Worm (Caenorhabditis elegans): ENCODE measurements around the gene C18E9.9.

The C18E9.9 gene

ce11 chrII:8948640-8949039 lies 40.7 kb downstream of the C18E9.9 start:
- TF ChIP-seq ref-1 (GFP tag; conservative IDR thresholded peaks at IDR 0.05) (no peak), tab-1 (GFP tag; IDR thresholded peaks at IDR 0.05) (no peak), klf-2 (GFP tag; conservative IDR thresholded peaks at IDR 0.05) (no peak), ztf-29 (GFP tag; IDR thresholded peaks at IDR 0.05) (no peak), T22C8.4 (GFP tag; IDR thresholded peaks at IDR 0.05) (no peak), cog-1 (tag; optimal IDR thresholded peaks at IDR 0.05) (no peak), ztf-23 (GFP tag; IDR thresholded peaks at IDR 0.05) (no peak), flt-1 (GFP tag; IDR thresholded peaks at IDR 0.05) (no peak), med-1 (GFP tag; optimal IDR thresholded peaks at IDR 0.05; ENCODE audit: insufficient read depth) (no peak)

ce11 chrII:8947391-8947790 lies 42.0 kb downstream of the C18E9.9 start, which contains the start of gene cutl-15:
Gene cutl-15 (minus strand): TSS chrII:8947688.
- TF ChIP-seq T22C8.4 (GFP tag; IDR thresholded peaks at IDR 0.05): no peak
- TF ChIP-seq med-1 (GFP tag; optimal IDR thresholded peaks at IDR 0.05; ENCODE audit: insufficient read depth): no peak
- no peak for TF ChIP-seq ztf-23 (GFP tag; IDR thresholded peaks at IDR 0.05)
- no peak for TF ChIP-seq ztf-29 (GFP tag; IDR thresholded peaks at IDR 0.05)
- no peak for TF ChIP-seq flt-1 (GFP tag; IDR thresholded peaks at IDR 0.05)
- no peak for TF ChIP-seq klf-2 (GFP tag; conservative IDR thresholded peaks at IDR 0.05)
- no peak for TF ChIP-seq tab-1 (GFP tag; IDR thresholded peaks at IDR 0.05)
- no peak for TF ChIP-seq ref-1 (GFP tag; conservative IDR thresholded peaks at IDR 0.05)
- no peak for TF ChIP-seq cog-1 (tag; optimal IDR thresholded peaks at IDR 0.05)

ce11 chrII:8945167-8945566 lies 44.2 kb downstream of the C18E9.9 start:
- TF ChIP-seq T22C8.4 (GFP tag; IDR thresholded peaks at IDR 0.05): no peak
- TF ChIP-seq klf-2 (GFP tag; conservative IDR thresholded peaks at IDR 0.05): no peak
- TF ChIP-seq ztf-23 (GFP tag; IDR thresholded peaks at IDR 0.05): no peak
- TF ChIP-seq cog-1 (tag; optimal IDR thresholded peaks at IDR 0.05): no peak

ce11 chrII:8940362-8940940 lies 48.9 kb downstream of the C18E9.9 start, which contains the start of the genes set-17 and T21B10.4:
Gene set-17 (minus strand): TSS chrII:8940488.
Gene T21B10.4 (plus strand): TSS chrII:8940894.
- TF ChIP-seq ztf-23 (GFP tag; IDR thresholded peaks at IDR 0.05) (no peak), T22C8.4 (GFP tag; IDR thresholded peaks at IDR 0.05) (no peak), tab-1 (GFP tag; IDR thresholded peaks at IDR 0.05) (no peak), cog-1 (tag; optimal IDR thresholded peaks at IDR 0.05) (no peak), med-1 (GFP tag; optimal IDR thresholded peaks at IDR 0.05; ENCODE audit: insufficient read depth) (no peak), klf-2 (GFP tag; conservative IDR thresholded peaks at IDR 0.05) (no peak), ztf-29 (GFP tag; IDR thresholded peaks at IDR 0.05) (no peak), flt-1 (GFP tag; IDR thresholded peaks at IDR 0.05) (no peak), ref-1 (GFP tag; conservative IDR thresholded peaks at IDR 0.05) (no peak)

- TF ChIP-seq klf-2 (GFP tag; conservative IDR thresholded peaks at IDR 0.05) (no peak), flt-1 (GFP tag; IDR thresholded peaks at IDR 0.05) (no peak), med-1 (GFP tag; optimal IDR thresholded peaks at IDR 0.05; ENCODE audit: insufficient read depth) (no peak), ztf-23 (GFP tag; IDR thresholded peaks at IDR 0.05) (no peak), cog-1 (tag; optimal IDR thresholded peaks at IDR 0.05) (no peak), tab-1 (GFP tag; IDR thresholded peaks at IDR 0.05) (no peak), ref-1 (GFP tag; conservative IDR thresholded peaks at IDR 0.05) (no peak), T22C8.4 (GFP tag; IDR thresholded peaks at IDR 0.05) (no peak), ztf-29 (GFP tag; IDR thresholded peaks at IDR 0.05) (no peak)
These were observed 50.3 kb downstream of the C18E9.9 start for ce11 chrII:8938907-8939622.
